Fruit fly (Drosophila melanogaster) S2 (cell line): ENCODE data around the gene Ada1-1.
A peak's percentile ranks its signal among the peaks of the same experiment; 100 is the strongest.

ENCODE experiments used
- CG8478 ChIP-seq: fragments of >200 bp; optimal IDR thresholded peaks from 2 replicates; lab custom pipeline; 2018
- CTCF ChIP-seq, 2 experiments: fragments of >200 bp; optimal IDR thresholded peaks; 2 replicates each; lab custom pipeline; 2018

DNA sequence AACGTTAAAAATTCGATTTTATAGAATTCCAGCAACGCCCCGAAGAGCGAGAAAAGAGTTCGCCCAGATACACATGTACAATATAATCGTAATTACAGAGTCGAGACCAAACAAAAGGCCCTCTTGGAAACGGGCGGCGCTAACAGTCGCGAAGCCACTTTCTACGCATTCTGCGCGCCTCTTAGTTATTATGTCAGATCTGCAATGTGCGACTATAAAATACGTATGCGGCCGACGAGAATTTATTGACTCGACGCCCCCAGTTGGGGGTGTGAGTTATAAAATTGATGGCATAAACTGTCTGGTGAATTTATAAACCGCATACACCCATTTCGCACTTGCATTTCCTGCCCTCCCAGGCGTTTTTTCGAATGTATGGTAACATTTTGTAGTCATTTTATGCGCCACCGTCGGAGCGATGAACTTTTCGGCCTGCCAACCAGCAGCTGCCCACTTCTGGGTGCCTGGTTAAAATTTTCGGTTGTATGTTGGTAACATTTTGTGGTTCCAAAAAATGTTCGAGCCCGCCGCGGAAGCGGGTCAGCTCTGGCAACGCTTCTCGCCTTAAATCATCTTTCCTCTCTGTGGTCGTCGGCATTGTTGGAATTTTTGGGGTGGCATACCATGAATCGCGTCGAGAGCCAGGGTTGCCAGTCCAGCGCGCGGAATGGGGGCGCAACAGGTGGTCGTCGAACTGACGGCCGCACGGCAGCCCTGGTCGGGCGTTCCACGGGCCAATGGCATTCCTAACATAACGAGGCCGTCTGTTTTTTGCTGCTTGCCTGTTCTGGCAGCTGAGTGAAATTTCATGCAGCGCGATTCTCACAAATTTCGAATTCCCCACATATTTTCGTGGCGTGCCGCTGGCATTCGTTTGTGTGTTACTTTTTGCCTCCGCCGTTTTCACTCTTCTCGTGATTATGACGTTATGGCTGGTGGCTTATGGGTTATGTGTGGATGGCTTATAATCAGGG is 15.4 kb downstream of the Ada1-1 start:
- TF ChIP-seq CG8478 (lab: Kevin White, UChicago) (no peak), CTCF (optimal IDR thresholded peaks at IDR 0.05; lab: Kevin White, UChicago) (peak in 1 of 2 experiments; percentile 46)
